Fruit fly (Drosophila melanogaster) whole organism, adult: Measurements from ENCODE around the gene LSm3.

Experiments used
- CG11617 ChIP-seq: fragments of 200-800 bp; sonication (Bioruptor generic); optimal IDR thresholded peaks from 2 replicates; lab custom pipeline; 2017; ENCODE audit warnings: mild to moderate bottlenecking, missing biosample characterization, missing genetic modification reagents, missing genetic modification characterization
- CG12768 ChIP-seq: fragments of 200-800 bp; sonication (Bioruptor generic); optimal IDR thresholded peaks from 2 replicates; lab custom pipeline; 2017; ENCODE audit warnings: missing biosample characterization, missing genetic modification characterization, mild to moderate bottlenecking, moderate library complexity, missing genetic modification reagents
- CG14711 ChIP-seq: fragments of 200-800 bp; sonication (Bioruptor generic); optimal IDR thresholded peaks from 2 replicates; lab custom pipeline; 2018; ENCODE audit warnings: missing biosample characterization, mild to moderate bottlenecking, missing genetic modification characterization, moderate library complexity
- CG1620 ChIP-seq: fragments of 200-800 bp; sonication (Bioruptor generic); optimal IDR thresholded peaks from 2 replicates; lab custom pipeline; 2016; ENCODE audit warnings: missing biosample characterization, missing genetic modification characterization
- CG33017 ChIP-seq: fragments of 200-800 bp; sonication (Bioruptor generic); optimal IDR thresholded peaks from 2 replicates; lab custom pipeline; 2018; ENCODE audit warnings: missing biosample characterization, mild to moderate bottlenecking, missing genetic modification characterization, moderate library complexity
- CG5204 ChIP-seq: fragments of 200-800 bp; sonication (Bioruptor generic); optimal IDR thresholded peaks from 2 replicates; lab custom pipeline; 2016; ENCODE audit warnings: missing biosample characterization, missing genetic modification characterization
- CG7045 ChIP-seq: fragments of 200-800 bp; sonication (Bioruptor generic); optimal IDR thresholded peaks from 2 replicates; lab custom pipeline; 2017; ENCODE audit warnings: missing biosample characterization, mild to moderate bottlenecking, missing genetic modification characterization
- CG7101 ChIP-seq: fragments of 200-800 bp; sonication (Bioruptor generic); optimal IDR thresholded peaks from 2 replicates; lab custom pipeline; 2018; ENCODE audit warnings: missing biosample characterization, mild to moderate bottlenecking, missing genetic modification characterization, moderate library complexity
- Clk ChIP-seq: fragments of 200-800 bp; sonication (Bioruptor generic); optimal IDR thresholded peaks from 2 replicates; lab custom pipeline; 2017; ENCODE audit warnings: missing biosample characterization, missing genetic modification characterization
- Crg-1 ChIP-seq: fragments of 200-800 bp; sonication (Bioruptor generic); optimal IDR thresholded peaks from 2 replicates; lab custom pipeline; 2016; ENCODE audit warnings: missing biosample characterization, missing genetic modification characterization
- Hr96 ChIP-seq: fragments of 200-800 bp; sonication (Bioruptor generic); optimal IDR thresholded peaks from 2 replicates; lab custom pipeline; 2016; ENCODE audit warnings: missing biosample characterization, missing genetic modification characterization
- Mnt ChIP-seq: fragments of 200-800 bp; sonication (Bioruptor generic); optimal IDR thresholded peaks from 2 replicates; lab custom pipeline; 2016; ENCODE audit warnings: missing biosample characterization, mild to moderate bottlenecking, missing genetic modification characterization
- bab1 ChIP-seq: fragments of 200-800 bp; sonication (Bioruptor generic); optimal IDR thresholded peaks from 3 replicates; lab custom pipeline; 2019; ENCODE audit warnings: missing biosample characterization, mild to moderate bottlenecking, missing genetic modification characterization, moderate library complexity
- cic ChIP-seq: fragments of 200-800 bp; sonication (Bioruptor generic); optimal IDR thresholded peaks from 2 replicates; lab custom pipeline; 2017; ENCODE audit warnings: missing biosample characterization, mild to moderate bottlenecking, missing genetic modification characterization, moderate library complexity
- cnc ChIP-seq, 2 experiments: fragments of >200 bp; optimal IDR thresholded peaks; 2 replicates each; lab custom pipeline; 2017
- kay ChIP-seq: fragments of 200-800 bp; sonication (Bioruptor generic); peaks from one replicate; lab custom pipeline; 2016; ENCODE audit warnings: missing biosample characterization, missing genetic modification characterization, borderline replicate concordance
- ovo ChIP-seq: fragments of 200-800 bp; sonication (Bioruptor generic); optimal IDR thresholded peaks from 2 replicates; lab custom pipeline; 2016; ENCODE audit warnings: missing biosample characterization, missing genetic modification characterization
- pad ChIP-seq: fragments of 200-800 bp; sonication (Bioruptor generic); optimal IDR thresholded peaks from 3 replicates; lab custom pipeline; 2017; ENCODE audit warnings: missing biosample characterization, missing genetic modification characterization, mild to moderate bottlenecking, moderate library complexity, missing genetic modification reagents
- tj ChIP-seq: fragments of 200-800 bp; sonication (Bioruptor generic); optimal IDR thresholded peaks from 3 replicates; lab custom pipeline; 2017; ENCODE audit warnings: missing biosample characterization, mild to moderate bottlenecking, missing genetic modification characterization, moderate library complexity
- toe ChIP-seq: fragments of 200-800 bp; sonication (Bioruptor generic); optimal IDR thresholded peaks from 2 replicates; lab custom pipeline; 2016; ENCODE audit warnings: missing biosample characterization, missing genetic modification characterization

The LSm3 gene

DNA sequence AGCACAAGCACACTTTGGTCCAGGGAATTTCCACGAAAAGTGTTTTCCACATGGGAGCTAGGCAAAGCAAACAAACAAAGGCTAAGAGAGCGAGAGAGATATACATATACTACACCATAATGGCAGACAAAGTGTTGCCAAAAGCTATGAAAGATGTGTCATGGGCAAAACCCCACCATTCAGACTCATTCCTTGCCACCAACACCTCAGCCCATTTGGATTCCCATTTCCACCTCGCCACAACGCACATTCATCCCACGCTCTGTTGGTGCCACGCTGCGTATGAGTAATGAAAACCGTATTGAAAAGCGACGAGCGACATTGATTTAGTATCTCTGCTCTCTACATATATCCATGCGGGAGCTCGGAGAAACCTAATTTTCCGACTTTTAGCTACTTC, 12.8 kb downstream of the LSm3 start:
- TF ChIP-seq CG33017 (tag; lab: Kevin White, UChicago), result no peak
- no peak for TF ChIP-seq CG7101 (tag; lab: Kevin White, UChicago)
- TF ChIP-seq pad (GFP tag; lab: Kevin White, UChicago), result no peak
- TF ChIP-seq Crg-1, result no peak
- no peak for TF ChIP-seq CG14711 (tag; lab: Kevin White, UChicago)
- TF ChIP-seq cic (GFP tag; lab: Kevin White, UChicago), result no peak
- TF ChIP-seq bab1, result no peak
- TF ChIP-seq Clk (GFP tag; lab: Kevin White, UChicago), result no peak
- no peak for TF ChIP-seq CG5204
- TF ChIP-seq ovo (GFP tag; lab: Kevin White, UChicago), result no peak
- TF ChIP-seq CG1620, result no peak
- no peak for TF ChIP-seq kay (GFP tag; lab: Kevin White, UChicago)
- TF ChIP-seq Hr96, result no peak
- TF ChIP-seq toe, result no peak

DNA sequence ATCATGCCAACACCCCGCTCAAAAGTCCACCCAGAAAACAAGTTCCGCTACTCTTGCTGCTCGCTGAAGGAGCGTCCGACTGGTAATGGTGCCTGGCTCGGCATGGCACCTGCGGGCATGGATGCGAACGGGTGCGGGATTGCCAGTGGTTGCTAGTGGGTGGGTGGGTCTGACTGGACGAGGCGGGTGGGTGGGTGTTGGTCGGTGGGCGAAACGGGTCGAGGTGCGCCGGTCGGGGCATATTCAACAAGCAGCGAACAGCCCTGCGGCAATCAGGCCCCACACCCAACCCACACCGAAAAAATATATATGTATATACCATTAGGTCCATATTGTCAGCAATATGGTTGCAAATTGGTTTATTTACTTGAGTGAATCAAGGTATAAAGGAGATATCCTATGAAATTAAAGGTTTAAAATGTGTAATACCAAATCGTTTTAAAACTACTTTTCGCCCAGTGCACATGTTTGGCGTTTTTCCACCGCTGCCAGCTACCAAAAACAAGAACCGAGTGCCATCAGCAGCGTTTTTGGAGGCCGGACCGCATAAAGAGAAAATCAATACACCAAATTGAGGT, 14.7 kb downstream of the LSm3 start:
- TF ChIP-seq CG11617 (GFP tag; lab: Kevin White, UChicago), result no peak
- TF ChIP-seq tj (GFP tag; lab: Kevin White, UChicago), result no peak
- TF ChIP-seq cic (GFP tag; lab: Kevin White, UChicago), result no peak
- no peak for TF ChIP-seq Clk (GFP tag; lab: Kevin White, UChicago)
- TF ChIP-seq CG33017 (tag; lab: Kevin White, UChicago), result peak; percentile 1

DNA sequence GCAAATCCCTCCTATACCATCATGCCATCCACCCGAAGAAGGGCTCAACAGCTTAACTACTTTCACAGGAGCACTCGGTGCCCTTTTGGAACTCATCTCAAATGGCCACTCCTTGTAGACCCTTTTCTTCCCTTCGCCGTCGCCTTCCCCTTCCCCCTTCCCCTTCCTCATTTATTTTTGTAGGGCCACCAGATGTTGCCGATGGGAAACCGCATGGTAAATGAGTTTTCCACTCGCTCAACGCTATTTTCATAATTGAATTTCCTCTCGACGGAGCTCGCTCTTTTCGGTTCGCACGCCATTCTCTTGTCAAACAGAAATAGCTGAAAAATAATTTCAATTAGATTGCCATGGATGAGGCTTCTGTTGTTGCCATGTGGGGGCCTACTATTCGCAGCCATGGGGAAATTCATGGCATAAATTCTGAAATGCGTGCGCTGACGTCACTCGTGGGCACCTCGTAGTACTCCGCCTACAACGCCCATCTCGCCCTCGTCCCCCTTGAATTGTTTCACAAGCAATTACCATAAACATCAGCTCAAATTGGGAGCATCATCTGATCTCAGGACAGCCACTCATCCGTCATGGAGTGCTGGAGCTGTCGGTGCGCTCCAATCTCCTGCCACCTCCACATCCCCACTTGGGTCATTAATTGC, 16.1 kb downstream of the LSm3 start:
- TF ChIP-seq Clk (GFP tag; lab: Kevin White, UChicago) (no peak), tj (GFP tag; lab: Kevin White, UChicago) (no peak), CG11617 (GFP tag; lab: Kevin White, UChicago) (no peak)

DNA sequence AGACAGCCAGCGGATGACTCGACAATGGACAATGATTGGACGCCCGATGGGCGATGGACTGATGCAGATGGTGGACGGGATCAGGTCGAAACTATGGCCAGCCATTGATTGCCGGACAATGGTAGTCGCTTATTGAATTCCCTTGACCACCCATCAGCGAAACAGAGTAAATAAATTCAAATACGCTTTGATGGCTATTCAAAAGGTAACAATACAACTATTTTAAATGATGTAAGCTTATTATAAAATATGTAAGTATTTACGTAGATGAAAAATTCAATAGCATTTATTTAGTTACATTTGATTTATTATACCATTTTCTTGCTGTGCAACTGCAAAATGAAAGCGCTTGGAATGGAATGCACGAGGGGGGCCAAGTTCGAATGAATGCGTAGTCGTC, 18.5 kb downstream of the LSm3 start:
- TF ChIP-seq CG7045 (GFP tag; lab: Kevin White, UChicago) (no peak), Clk (GFP tag; lab: Kevin White, UChicago) (no peak), CG12768 (GFP tag; lab: Kevin White, UChicago) (no peak), cnc (optimal IDR thresholded peaks at IDR 0.05; lab: Kevin White, UChicago) (no peak), CG7101 (tag; lab: Kevin White, UChicago) (no peak), cic (GFP tag; lab: Kevin White, UChicago) (no peak), Mnt (GFP tag; lab: Kevin White, UChicago) (no peak), CG33017 (tag; lab: Kevin White, UChicago) (no peak), bab1 (no peak), kay (GFP tag; lab: Kevin White, UChicago) (no peak), CG14711 (tag; lab: Kevin White, UChicago) (no peak), CG5204 (no peak), CG11617 (GFP tag; lab: Kevin White, UChicago) (no peak)

DNA sequence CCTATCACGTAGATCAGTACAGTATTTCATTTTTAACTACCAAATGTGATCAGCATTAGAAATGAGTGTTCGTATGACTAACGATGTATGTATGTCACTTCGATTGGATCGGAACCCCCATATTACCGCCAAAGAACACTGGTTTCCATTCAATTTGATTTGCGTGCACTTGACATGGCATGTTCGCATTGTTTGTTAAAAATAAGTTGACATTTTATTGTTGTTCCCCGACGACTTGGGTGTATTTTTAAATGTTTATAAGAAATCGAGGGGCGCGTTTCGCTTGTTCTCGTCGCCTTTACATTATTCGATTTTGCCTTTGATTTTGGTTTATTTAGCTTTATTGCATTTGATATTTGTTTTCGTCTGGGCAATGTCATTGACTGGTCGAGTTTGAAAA, 19.4 kb downstream of the LSm3 start:
- TF ChIP-seq kay (GFP tag; lab: Kevin White, UChicago) (no peak), CG11617 (GFP tag; lab: Kevin White, UChicago) (no peak), CG5204 (no peak), Crg-1 (no peak), CG33017 (tag; lab: Kevin White, UChicago) (no peak), CG12768 (GFP tag; lab: Kevin White, UChicago) (no peak), CG14711 (tag; lab: Kevin White, UChicago) (no peak), tj (GFP tag; lab: Kevin White, UChicago) (no peak), Clk (GFP tag; lab: Kevin White, UChicago) (no peak), toe (no peak), Mnt (GFP tag; lab: Kevin White, UChicago) (no peak), CG7045 (GFP tag; lab: Kevin White, UChicago) (no peak), ovo (GFP tag; lab: Kevin White, UChicago) (no peak), CG7101 (tag; lab: Kevin White, UChicago) (no peak), cic (GFP tag; lab: Kevin White, UChicago) (no peak), pad (GFP tag; lab: Kevin White, UChicago) (no peak), cnc (optimal IDR thresholded peaks at IDR 0.05; lab: Kevin White, UChicago) (no peak), Hr96 (no peak), CG1620 (no peak)

DNA sequence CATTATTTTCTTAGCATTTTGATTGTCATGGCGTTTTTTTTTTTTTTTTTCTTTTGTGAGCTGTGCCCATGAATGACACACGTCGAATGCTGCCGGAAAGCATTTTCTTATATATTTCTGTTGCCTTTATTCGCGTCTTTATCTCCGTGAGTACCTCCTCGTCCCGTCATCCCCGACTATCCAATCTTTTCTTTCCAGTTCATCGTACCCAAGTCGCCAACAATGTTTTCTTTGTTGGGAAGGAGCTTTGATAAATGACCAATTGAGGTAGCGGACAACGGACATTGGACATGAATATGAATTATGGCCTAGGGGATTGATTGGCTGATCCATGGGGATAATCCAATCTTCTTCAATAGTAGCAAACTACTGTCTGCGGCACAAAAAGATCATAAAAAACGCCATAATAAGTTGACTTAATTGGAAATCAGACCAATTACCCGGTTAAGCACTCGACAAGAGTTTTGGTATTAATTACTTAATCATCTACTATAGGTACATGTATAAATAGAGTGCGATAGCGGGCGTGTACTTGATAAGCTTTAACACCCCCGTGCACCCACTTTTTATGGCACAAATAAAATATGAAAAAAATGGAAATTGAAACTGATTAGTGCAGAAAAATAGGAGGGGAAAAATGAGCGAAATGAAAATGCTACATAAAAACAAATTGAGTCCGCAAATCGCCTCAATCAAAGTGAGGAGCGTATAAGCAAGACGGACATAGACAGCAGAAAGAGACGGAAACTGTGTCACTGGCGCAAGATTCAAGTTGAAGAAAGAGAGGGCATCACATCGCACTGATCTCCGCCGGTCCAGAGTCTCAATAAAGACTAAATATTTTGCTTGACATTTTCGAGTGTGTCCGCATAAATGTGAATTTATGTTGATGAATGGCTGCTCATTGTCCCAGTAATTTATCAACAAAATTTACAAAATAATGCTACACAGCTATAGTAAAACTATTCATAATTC, 20.2 kb downstream of the LSm3 start:
- TF ChIP-seq CG7101 (tag; lab: Kevin White, UChicago) (no peak), cic (GFP tag; lab: Kevin White, UChicago) (peak; percentile 44), CG7045 (GFP tag; lab: Kevin White, UChicago) (peak; percentile 33), pad (GFP tag; lab: Kevin White, UChicago) (peak; percentile 94), kay (GFP tag; lab: Kevin White, UChicago) (peak; percentile 77), Crg-1 (no peak), CG12768 (GFP tag; lab: Kevin White, UChicago) (peak; percentile 64), CG14711 (tag; lab: Kevin White, UChicago) (peak; percentile 7)
